Worm (Caenorhabditis elegans) whole organism, L1 larva: ENCODE data around the gene F42A6.2.
A peak's percentile ranks its signal among the peaks of the same experiment; 100 is the strongest.

Source experiments
- F16B12.6 ChIP-seq: fragments of 150-350 bp; optimal IDR thresholded peaks from 2 replicates; lab custom pipeline; 2014; ENCODE audit warnings: missing biosample characterization, missing genetic modification characterization
- Y116A8C.19 ChIP-seq: sonication (generic microtip); optimal IDR thresholded peaks from 2 replicates; lab custom pipeline; 2016; ENCODE audit warnings: missing compliant biosample characterization, missing genetic modification characterization, borderline replicate concordance
- aha-1 ChIP-seq: fragments of 150-350 bp; optimal IDR thresholded peaks from 2 replicates; lab custom pipeline; 2014; ENCODE audit warnings: missing biosample characterization, missing genetic modification characterization
- aly-2 ChIP-seq: fragments of 150-350 bp; optimal IDR thresholded peaks from 2 replicates; lab custom pipeline; 2014; ENCODE audit warnings: missing biosample characterization, missing genetic modification characterization
- ceh-63 ChIP-seq: fragments of 200-800 bp; sonication (Bioruptor generic); optimal IDR thresholded peaks from 2 replicates; lab custom pipeline; 2018; ENCODE audit warnings: mild to moderate bottlenecking, missing genetic modification characterization, missing compliant biosample characterization
- ceh-82 ChIP-seq, 3 experiments: fragments of 150-350 bp in 1 of 3; sonication (generic microtip) in 2 of 3; optimal IDR thresholded peaks; 2 replicates each; lab custom pipeline; 2014 to 2017; ENCODE audit warnings: missing biosample characterization in 3 of 3, missing genetic modification characterization in 3 of 3
- dpl-1 ChIP-seq, 3 experiments: fragments of 150-350 bp in 2 of 3; sonication (generic microtip) in 1 of 3; optimal IDR thresholded peaks; 2 replicates each; lab custom pipeline; 2014 to 2017; ENCODE audit warnings: missing biosample characterization in 3 of 3, missing genetic modification characterization in 3 of 3, missing genetic modification reagents in 3 of 3
- efl-1 ChIP-seq, 4 experiments: fragments of 150-350 bp; optimal IDR thresholded peaks in 3 of 4; peaks in 1 of 4; 1 replicate in 1 of 4; 2 replicates in 3 of 4; lab custom pipeline; 2014; ENCODE audit warnings: missing biosample characterization in 2 of 4, missing genetic modification characterization in 2 of 4, missing genetic modification reagents in 2 of 4
- efl-3 ChIP-seq: fragments of 200-800 bp; sonication (Bioruptor generic); optimal IDR thresholded peaks from 2 replicates; lab custom pipeline; 2018; ENCODE audit warnings: mild to moderate bottlenecking, missing genetic modification characterization, missing compliant biosample characterization
- elt-2 ChIP-seq: sonication (generic microtip); optimal IDR thresholded peaks from 2 replicates; lab custom pipeline; 2016; ENCODE audit warnings: missing genetic modification characterization, mild to moderate bottlenecking, inconsistent platforms, missing compliant biosample characterization, missing genetic modification reagents
- fkh-10 ChIP-seq: sonication (generic microtip); optimal IDR thresholded peaks from 2 replicates; lab custom pipeline; 2017; ENCODE audit warnings: missing biosample characterization, missing genetic modification reagents, missing genetic modification characterization
- fkh-4 ChIP-seq: sonication (generic microtip); optimal IDR thresholded peaks from 2 replicates; lab custom pipeline; 2016; ENCODE audit warnings: missing compliant biosample characterization, missing genetic modification characterization, borderline replicate concordance
- fkh-8 ChIP-seq: sonication (generic microtip); optimal IDR thresholded peaks from 2 replicates; lab custom pipeline; 2016; ENCODE audit warnings: mild to moderate bottlenecking, missing genetic modification characterization, missing compliant biosample characterization
- grh-1 ChIP-seq: fragments of 200-800 bp; sonication (Bioruptor generic); IDR thresholded peaks from 2 replicates; pipeline ENCODE4 v1.3.6; 2022; ENCODE audit warnings: missing genetic modification reagents, missing genetic modification characterization, missing compliant biosample characterization
- hlh-17 ChIP-seq: fragments of 200-800 bp; sonication (Bioruptor generic); optimal IDR thresholded peaks from 2 replicates; lab custom pipeline; 2018; ENCODE audit warnings: missing genetic modification characterization, mild to moderate bottlenecking, missing compliant biosample characterization, moderate library complexity, borderline replicate concordance
- lin-14 ChIP-seq: fragments of 200-800 bp; sonication (Bioruptor generic); optimal IDR thresholded peaks from 2 replicates; lab custom pipeline; 2018; ENCODE audit warnings: mild to moderate bottlenecking, missing genetic modification characterization, moderate library complexity, missing compliant biosample characterization
- lin-15B ChIP-seq: fragments of 150-350 bp; sonication (generic microtip); optimal IDR thresholded peaks from 3 replicates; lab custom pipeline; 2014; ENCODE audit warnings: missing biosample characterization, missing genetic modification characterization
- lin-35 ChIP-seq, 2 experiments: fragments of 150-350 bp; optimal IDR thresholded peaks; 2 replicates each; lab custom pipeline; 2014; ENCODE audit warnings: missing biosample characterization in 2 of 2, missing genetic modification characterization in 2 of 2, missing genetic modification reagents in 2 of 2
- lin-39 ChIP-seq: fragments of 150-350 bp; optimal IDR thresholded peaks from 2 replicates; lab custom pipeline; 2014; ENCODE audit warnings: missing biosample characterization, missing genetic modification reagents, missing genetic modification characterization
- lsy-2 ChIP-seq, 2 experiments: fragments of 150-350 bp; optimal IDR thresholded peaks; 2 replicates each; lab custom pipeline; 2014; ENCODE audit warnings: missing biosample characterization in 2 of 2, missing genetic modification characterization in 2 of 2
- nhr-11 ChIP-seq: fragments of 150-350 bp; optimal IDR thresholded peaks from 2 replicates; lab custom pipeline; 2014; ENCODE audit warnings: missing biosample characterization, missing genetic modification characterization
- nhr-19 ChIP-seq: fragments of 200-800 bp; sonication (Bioruptor generic); conservative IDR thresholded peaks from 2 replicates; pipeline ENCODE4 v1.3.6; 2022; ENCODE audit warnings: missing genetic modification characterization, missing compliant biosample characterization
- nhr-237 ChIP-seq: fragments of 150-350 bp; optimal IDR thresholded peaks from 2 replicates; lab custom pipeline; 2014; ENCODE audit warnings: missing biosample characterization, missing genetic modification characterization
- nhr-28 ChIP-seq: fragments of 150-350 bp; optimal IDR thresholded peaks from 2 replicates; lab custom pipeline; 2014; ENCODE audit warnings: missing biosample characterization, missing genetic modification characterization
- nhr-47 ChIP-seq: sonication (generic microtip); optimal IDR thresholded peaks from 2 replicates; lab custom pipeline; 2016; ENCODE audit warnings: mild to moderate bottlenecking, missing genetic modification characterization, moderate library complexity, missing compliant biosample characterization
- nhr-71 ChIP-seq: sonication (generic microtip); optimal IDR thresholded peaks from 2 replicates; lab custom pipeline; 2016; ENCODE audit warnings: mild to moderate bottlenecking, missing genetic modification characterization, moderate library complexity, missing compliant biosample characterization
- nhr-85 ChIP-seq: sonication (generic microtip); peaks from one replicate; lab custom pipeline; 2016; ENCODE audit warnings: missing genetic modification characterization, inconsistent platforms, missing compliant biosample characterization
- nhr-90 ChIP-seq: sonication (generic microtip); optimal IDR thresholded peaks from 2 replicates; lab custom pipeline; 2016; ENCODE audit warnings: mild to moderate bottlenecking, missing genetic modification characterization, missing compliant biosample characterization; ENCODE audit not compliant: poor library complexity
- pag-3 ChIP-seq: sonication (generic microtip); optimal IDR thresholded peaks from 2 replicates; lab custom pipeline; 2017; ENCODE audit warnings: missing genetic modification characterization, mild to moderate bottlenecking, missing compliant biosample characterization, antibody characterized with exemption, borderline replicate concordance; ENCODE audit not compliant: insufficient read depth
- sup-37 ChIP-seq: fragments of 200-800 bp; sonication (Bioruptor generic); optimal IDR thresholded peaks from 2 replicates; lab custom pipeline; 2018; ENCODE audit warnings: mild to moderate bottlenecking, missing genetic modification characterization, missing compliant biosample characterization
- tbx-2 ChIP-seq: sonication (generic microtip); optimal IDR thresholded peaks from 2 replicates; lab custom pipeline; 2016; ENCODE audit warnings: missing genetic modification characterization, missing compliant biosample characterization
- unc-130 ChIP-seq: fragments of 150-350 bp; optimal IDR thresholded peaks from 2 replicates; lab custom pipeline; 2017; ENCODE audit warnings: missing biosample characterization, missing genetic modification characterization, inconsistent platforms
- unc-30 ChIP-seq: sonication (generic microtip); optimal IDR thresholded peaks from 2 replicates; lab custom pipeline; 2017; ENCODE audit warnings: missing biosample characterization, missing genetic modification characterization
- unc-62 ChIP-seq: fragments of 150-350 bp; optimal IDR thresholded peaks from 2 replicates; lab custom pipeline; 2014; ENCODE audit warnings: missing biosample characterization, missing genetic modification reagents, missing genetic modification characterization
- unc-86 ChIP-seq: sonication (generic microtip); optimal IDR thresholded peaks from 2 replicates; lab custom pipeline; 2016; ENCODE audit warnings: missing genetic modification characterization, missing compliant biosample characterization
- zip-4 ChIP-seq: fragments of 200-800 bp; sonication (Bioruptor generic); optimal IDR thresholded peaks from 2 replicates; lab custom pipeline; 2018; ENCODE audit warnings: mild to moderate bottlenecking, missing genetic modification characterization, moderate library complexity, missing compliant biosample characterization

The F42A6.2 gene

DNA sequence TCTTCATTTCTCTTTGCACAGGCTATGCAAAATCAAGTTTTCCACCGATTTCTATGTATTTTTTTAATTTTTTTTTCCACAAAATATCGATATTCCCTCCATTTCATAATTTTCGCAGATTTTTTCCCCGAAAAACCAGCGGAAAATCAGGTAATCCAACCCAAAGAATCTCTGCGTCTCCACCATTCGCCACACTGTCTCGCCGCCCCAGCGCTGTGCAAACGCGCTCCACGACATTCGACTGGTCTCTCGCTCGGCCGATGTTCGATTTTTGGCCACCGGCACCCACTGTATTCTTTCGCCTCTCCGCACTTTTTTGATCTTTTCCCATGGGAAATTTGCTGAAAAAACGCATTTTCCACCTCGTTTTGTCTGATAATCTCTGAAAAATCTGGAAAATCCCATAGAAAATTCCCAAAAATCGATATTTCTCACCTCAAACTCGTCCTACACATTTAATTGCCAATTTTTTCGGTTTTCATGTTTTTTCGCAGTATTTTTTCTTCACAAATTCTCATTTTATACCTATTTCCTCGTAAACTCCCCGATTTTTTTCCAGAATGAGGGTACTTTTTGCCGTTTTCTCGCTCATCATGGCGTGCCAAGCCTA lies 27.5 kb downstream of the F42A6.2 start, which contains the start of gene vha-19 (continued):
- TF ChIP-seq lin-35 (GFP tag; optimal IDR thresholded peaks at IDR 0.05; lab: Kevin White, UChicago) (peak; percentile 44 to 61), nhr-47 (peak; percentile 9), zip-4 (GFP tag; lab: Kevin White, UChicago) (no peak), nhr-71 (tag; lab: Kevin White, UChicago) (peak; percentile 44), lin-15B (peak; percentile 36), nhr-237 (tag; lab: Kevin White, UChicago) (no peak), F16B12.6 (peak; percentile 27), fkh-8 (tag; lab: Kevin White, UChicago) (peak; percentile 1), ceh-82 (tag; optimal IDR thresholded peaks at IDR 0.05; lab: Kevin White, UChicago) (peak in 1 of 3 experiments; percentile 43), lsy-2 (tag; optimal IDR thresholded peaks at IDR 0.05; lab: Kevin White, UChicago) (peak; percentile 7 to 48), tbx-2 (tag; lab: Kevin White, UChicago) (peak; percentile 6), unc-86 (tag; lab: Kevin White, UChicago) (no peak), lin-39 (tag; lab: Kevin White, UChicago) (no peak), pag-3 (tag; lab: Kevin White, UChicago) (no peak)
- TF ChIP-seq, all 84 proteins: peak for 17

DNA sequence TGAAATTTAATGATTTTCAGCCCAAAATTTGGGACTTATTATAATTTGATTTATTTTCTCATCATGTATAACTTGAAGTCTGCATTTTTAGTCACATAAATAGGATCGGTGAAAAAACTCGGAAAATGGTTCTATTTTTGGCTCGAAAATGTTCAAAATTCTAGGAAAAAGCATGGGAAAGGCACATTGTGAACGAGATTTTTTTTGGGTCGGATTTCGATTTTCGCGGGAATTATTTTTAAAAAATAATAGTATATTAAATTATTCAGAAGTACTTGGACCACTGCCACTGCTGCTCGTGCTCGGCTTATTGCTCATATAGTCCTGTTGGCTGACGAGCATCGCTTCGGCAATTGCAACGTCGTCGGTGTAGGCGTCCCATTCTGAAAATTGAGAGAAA lies 32.1 kb downstream of the F42A6.2 start:
- TF ChIP-seq aly-2, result no peak
- no peak for TF ChIP-seq unc-86 (tag; lab: Kevin White, UChicago)
- TF ChIP-seq nhr-90 (tag; lab: Kevin White, UChicago), result peak; percentile 19
- peak; percentile 19 for TF ChIP-seq nhr-71 (tag; lab: Kevin White, UChicago)
- TF ChIP-seq aha-1, result no peak
- no peak for TF ChIP-seq hlh-17 (GFP tag; lab: Kevin White, UChicago)
- TF ChIP-seq dpl-1 (GFP tag; optimal IDR thresholded peaks at IDR 0.05; lab: Kevin White, UChicago), result no peak
- no peak for TF ChIP-seq nhr-19 (GFP tag; lab: Robert Waterston, UW)
- no peak for TF ChIP-seq fkh-8 (tag; lab: Kevin White, UChicago)
- no peak for TF ChIP-seq Y116A8C.19 (tag; lab: Kevin White, UChicago)
- no peak for TF ChIP-seq fkh-10 (GFP tag; lab: Kevin White, UChicago)
- no peak for TF ChIP-seq nhr-28 (tag; lab: Kevin White, UChicago)
- no peak for TF ChIP-seq lin-14
- no peak for TF ChIP-seq efl-1 (optimal IDR thresholded peaks at IDR 0.05; lab: Kevin White, UChicago)
- peak in 1 of 2 experiments; percentile 89 for TF ChIP-seq efl-1 (GFP tag; optimal IDR thresholded peaks at IDR 0.05 in 1 of 2; lab: Kevin White, UChicago)
- TF ChIP-seq F16B12.6, result no peak

- TF ChIP-seq efl-1 (optimal IDR thresholded peaks at IDR 0.05; lab: Kevin White, UChicago), result no peak
- TF ChIP-seq efl-1 (GFP tag; optimal IDR thresholded peaks at IDR 0.05 in 1 of 2; lab: Kevin White, UChicago), result peak in 1 of 2 experiments; percentile 46
- no peak for TF ChIP-seq nhr-11 (tag; lab: Kevin White, UChicago)
These were observed 37.0 kb downstream of the F42A6.2 start, which contains the start of gene otub-4 for ce11 chrIV:3378080-3378804. Gene otub-4, minus strand, starts transcription at chrIV:3378130.

DNA sequence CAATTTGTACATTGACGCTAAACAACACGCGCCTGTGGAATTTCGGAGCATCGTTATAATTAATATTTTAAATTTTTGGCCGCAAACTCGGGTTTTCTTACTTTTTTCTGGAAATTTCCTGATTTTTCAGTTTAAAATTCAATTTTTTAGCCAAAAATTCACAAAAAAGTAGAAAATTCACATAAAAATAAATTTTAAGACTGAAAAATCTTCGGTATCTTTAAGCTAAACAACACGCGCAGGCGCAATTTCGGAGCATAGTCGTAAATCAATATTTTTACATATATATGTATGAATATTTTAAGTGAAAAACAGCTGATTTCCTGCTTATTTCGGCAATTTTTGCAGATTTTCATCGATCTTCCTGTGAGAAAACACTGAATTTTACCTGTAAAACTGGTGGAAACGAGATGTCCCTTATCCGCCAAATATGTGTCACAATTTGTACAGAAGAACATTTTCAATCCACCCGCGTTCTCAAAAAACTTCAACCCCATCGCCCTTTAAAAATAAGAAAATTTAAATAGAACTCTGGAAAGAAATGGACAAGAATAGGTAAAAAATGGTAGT lies 41.2 kb downstream of the F42A6.2 start, which contains the start of gene B0546.3:
Gene B0546.3, minus strand, starts transcription at position 504 of the 570 bp plus-strand sequence.
- TF ChIP-seq dpl-1 (GFP tag; optimal IDR thresholded peaks at IDR 0.05; lab: Kevin White, UChicago) (no peak), unc-130 (tag; lab: Kevin White, UChicago) (no peak), nhr-71 (tag; lab: Kevin White, UChicago) (peak; percentile 5), unc-62 (GFP tag; lab: Kevin White, UChicago) (no peak), sup-37 (no peak), nhr-85 (tag; lab: Kevin White, UChicago) (peak; percentile 43), ceh-63 (GFP tag; lab: Kevin White, UChicago) (no peak), efl-1 (optimal IDR thresholded peaks at IDR 0.05; lab: Kevin White, UChicago) (no peak), efl-1 (GFP tag; optimal IDR thresholded peaks at IDR 0.05 in 1 of 2; lab: Kevin White, UChicago) (peak in 1 of 2 experiments; percentile 76), nhr-47 (peak; percentile 33), elt-2 (tag; lab: Kevin White, UChicago) (peak; percentile 9), efl-3 (no peak), grh-1 (no peak), unc-30 (tag; lab: Kevin White, UChicago) (no peak), fkh-4 (tag; lab: Kevin White, UChicago) (no peak), ceh-82 (tag; optimal IDR thresholded peaks at IDR 0.05; lab: Kevin White, UChicago) (no peak)
